Worm (Caenorhabditis elegans) whole organism, L4 larva: ENCODE data around the gene H12D21.5.
"Not testable (repeated sequence)": the region's sequence is repeated elsewhere in the genome, so short reads cannot be mapped to it uniquely, and the experiment has no call there.

Source experiments
- F44E2.7 ChIP-seq: fragments of 200-800 bp; sonication (Bioruptor generic); IDR thresholded peaks from 2 replicates; pipeline ENCODE4 v2.1.2; 2022; ENCODE audit warnings: missing genetic modification characterization, missing compliant biosample characterization
- T26A8.4 ChIP-seq: fragments of 200-800 bp; sonication (Bioruptor generic); IDR thresholded peaks from 2 replicates; pipeline ENCODE4 v1.3.6; 2022; ENCODE audit warnings: missing genetic modification characterization, missing compliant biosample characterization
- Y105C5A.15 ChIP-seq: fragments of 200-800 bp; sonication (Bioruptor generic); IDR thresholded peaks from 2 replicates; pipeline ENCODE4 v1.3.6; 2022; ENCODE audit warnings: missing genetic modification characterization, missing compliant biosample characterization
- Y48G9A.11 ChIP-seq: fragments of 200-800 bp; sonication (Bioruptor generic); IDR thresholded peaks from 2 replicates; pipeline ENCODE4 v1.3.6; 2022; ENCODE audit warnings: missing genetic modification reagents, missing genetic modification characterization, missing compliant biosample characterization
- Y75B8A.6 ChIP-seq: fragments of 200-800 bp; sonication (Bioruptor generic); IDR thresholded peaks from 2 replicates; pipeline ENCODE4 v1.3.6; 2022; ENCODE audit warnings: missing genetic modification reagents, missing genetic modification characterization, missing compliant biosample characterization
- ZK337.2 ChIP-seq: fragments of 200-800 bp; sonication (Bioruptor generic); IDR thresholded peaks from 2 replicates; pipeline ENCODE4 v1.3.6; 2022; ENCODE audit warnings: missing genetic modification reagents, missing genetic modification characterization, missing compliant biosample characterization
- aha-1 ChIP-seq: fragments of 150-350 bp; peaks from one replicate; lab custom pipeline; 2014; ENCODE audit warnings: missing biosample characterization, missing genetic modification characterization
- attf-4 ChIP-seq: sonication (generic microtip); optimal IDR thresholded peaks from 3 replicates; lab custom pipeline; 2017; ENCODE audit warnings: missing biosample characterization, missing genetic modification characterization
- ceh-32 ChIP-seq: sonication (generic microtip); optimal IDR thresholded peaks from 2 replicates; lab custom pipeline; 2016; ENCODE audit warnings: mild to moderate bottlenecking, missing genetic modification characterization, missing compliant biosample characterization; ENCODE audit not compliant: poor library complexity
- cey-2 ChIP-seq: sonication (generic microtip); optimal IDR thresholded peaks from 3 replicates; lab custom pipeline; 2017; ENCODE audit warnings: missing genetic modification characterization, mild to moderate bottlenecking, missing compliant biosample characterization, antibody characterized with exemption, borderline replicate concordance; ENCODE audit not compliant: insufficient read depth
- daf-16 ChIP-seq, 3 experiments: sonication (generic microtip); optimal IDR thresholded peaks; 2 replicates each; lab custom pipeline; 2016 to 2017; ENCODE audit warnings: missing genetic modification characterization in 3 of 3, missing genetic modification reagents in 3 of 3, mild to moderate bottlenecking in 2 of 3, missing compliant biosample characterization in 2 of 3, missing biosample characterization in 1 of 3, moderate library complexity in 1 of 3
- daf-8 ChIP-seq: fragments of 200-800 bp; sonication (Bioruptor generic); IDR thresholded peaks from 2 replicates; pipeline ENCODE4 v1.3.6; 2022; ENCODE audit warnings: missing genetic modification characterization, missing compliant biosample characterization
- dmd-8 ChIP-seq: fragments of 200-800 bp; sonication (Bioruptor generic); IDR thresholded peaks from 2 replicates; pipeline ENCODE4 v1.3.6; 2022; ENCODE audit warnings: missing genetic modification characterization, missing compliant biosample characterization
- dmd-9 ChIP-seq: fragments of 200-800 bp; sonication (Bioruptor generic); IDR thresholded peaks from 2 replicates; pipeline ENCODE4 v1.3.6; 2022; ENCODE audit warnings: missing genetic modification reagents, missing genetic modification characterization, missing compliant biosample characterization
- duxl-1 ChIP-seq: sonication (generic microtip); optimal IDR thresholded peaks from 2 replicates; lab custom pipeline; 2016; ENCODE audit warnings: mild to moderate bottlenecking, missing genetic modification characterization, moderate library complexity, missing compliant biosample characterization; ENCODE audit not compliant: poor library complexity
- dve-1 ChIP-seq: sonication (generic microtip); optimal IDR thresholded peaks from 2 replicates; lab custom pipeline; 2017; ENCODE audit warnings: antibody characterized with exemption, mild to moderate bottlenecking, missing genetic modification characterization, missing compliant biosample characterization; ENCODE audit not compliant: insufficient read depth
- egl-43 ChIP-seq: fragments of 200-800 bp; sonication (Bioruptor generic); IDR thresholded peaks from 2 replicates; pipeline ENCODE4 v1.3.6; 2022; ENCODE audit warnings: missing genetic modification reagents, missing genetic modification characterization, missing compliant biosample characterization
- gei-8 ChIP-seq: fragments of 200-800 bp; sonication (Bioruptor generic); optimal IDR thresholded peaks from 2 replicates; lab custom pipeline; 2018; ENCODE audit warnings: mild to moderate bottlenecking, missing genetic modification characterization, missing compliant biosample characterization
- hif-1 ChIP-seq, 2 experiments: sonication (generic microtip); optimal IDR thresholded peaks; 2 replicates each; lab custom pipeline; 2016 to 2017; ENCODE audit warnings: missing compliant biosample characterization in 2 of 2, missing genetic modification characterization in 2 of 2, missing genetic modification reagents in 2 of 2, missing genotype in 2 of 2, mild to moderate bottlenecking in 1 of 2
- jun-1 ChIP-seq: fragments of 150-350 bp; optimal IDR thresholded peaks from 2 replicates; lab custom pipeline; 2014; ENCODE audit warnings: missing biosample characterization, missing genetic modification reagents, missing genetic modification characterization
- lim-7 ChIP-seq: fragments of 200-800 bp; sonication (Bioruptor generic); IDR thresholded peaks from 2 replicates; pipeline ENCODE4 v1.3.6; 2022; ENCODE audit warnings: missing genetic modification characterization, missing compliant biosample characterization
- lin-13 ChIP-seq: fragments of 150-350 bp; optimal IDR thresholded peaks from 2 replicates; lab custom pipeline; 2014; ENCODE audit warnings: missing biosample characterization, missing genetic modification reagents, missing genetic modification characterization
- lin-38 ChIP-seq: fragments of 200-800 bp; sonication (Bioruptor generic); IDR thresholded peaks from 2 replicates; pipeline ENCODE4 v1.3.6; 2022; ENCODE audit warnings: missing genetic modification reagents, missing genetic modification characterization, missing compliant biosample characterization
- lin-39 ChIP-seq: fragments of 150-350 bp; optimal IDR thresholded peaks from 2 replicates; lab custom pipeline; 2014; ENCODE audit warnings: missing biosample characterization, missing genetic modification reagents, missing genetic modification characterization
- lsy-2 ChIP-seq, 2 experiments: fragments of 150-350 bp in 1 of 2; sonication (generic microtip) in 1 of 2; optimal IDR thresholded peaks; 2 replicates each; lab custom pipeline; 2014 to 2017; ENCODE audit warnings: missing biosample characterization in 2 of 2, missing genetic modification characterization in 2 of 2
- mdt-29 ChIP-seq: fragments of 200-800 bp; sonication (Bioruptor generic); IDR thresholded peaks from 2 replicates; pipeline ENCODE4 v1.3.6; 2022; ENCODE audit warnings: missing genetic modification reagents, missing genetic modification characterization, missing compliant biosample characterization
- mxl-2 ChIP-seq: fragments of 200-800 bp; sonication (Bioruptor generic); conservative IDR thresholded peaks from 2 replicates; pipeline ENCODE4 v1.3.6; 2022; ENCODE audit warnings: missing genetic modification reagents, missing genetic modification characterization, missing compliant biosample characterization
- nhr-102 ChIP-seq: sonication (generic microtip); optimal IDR thresholded peaks from 2 replicates; lab custom pipeline; 2016; ENCODE audit warnings: mild to moderate bottlenecking, missing genetic modification characterization, moderate library complexity, missing compliant biosample characterization
- nhr-237 ChIP-seq: sonication (generic microtip); optimal IDR thresholded peaks from 2 replicates; lab custom pipeline; 2017; ENCODE audit warnings: missing biosample characterization, missing genetic modification characterization
- nhr-25 ChIP-seq: sonication (generic microtip); optimal IDR thresholded peaks from 2 replicates; lab custom pipeline; 2017; ENCODE audit warnings: missing genetic modification characterization, mild to moderate bottlenecking, missing compliant biosample characterization, antibody characterized with exemption, moderate library complexity, borderline replicate concordance; ENCODE audit not compliant: insufficient read depth
- nhr-28 ChIP-seq: fragments of 150-350 bp; optimal IDR thresholded peaks from 2 replicates; lab custom pipeline; 2014; ENCODE audit warnings: missing biosample characterization, missing genetic modification characterization
- nhr-77 ChIP-seq: fragments of 150-350 bp; optimal IDR thresholded peaks from 2 replicates; lab custom pipeline; 2014; ENCODE audit warnings: missing biosample characterization, missing genetic modification characterization
- php-3 ChIP-seq: fragments of 200-800 bp; sonication (Bioruptor generic); IDR thresholded peaks from 2 replicates; pipeline ENCODE4 v1.3.6; 2022; ENCODE audit warnings: missing genetic modification reagents, missing genetic modification characterization, missing compliant biosample characterization
- pqm-1 ChIP-seq: sonication (generic microtip); optimal IDR thresholded peaks from 2 replicates; lab custom pipeline; 2017; ENCODE audit warnings: missing biosample characterization, missing genetic modification characterization
- rbr-2 ChIP-seq: sonication (generic microtip); optimal IDR thresholded peaks from 2 replicates; lab custom pipeline; 2016; ENCODE audit warnings: missing genotype, missing genetic modification characterization, missing compliant biosample characterization
- sdz-12 ChIP-seq: fragments of 200-800 bp; sonication (Bioruptor generic); optimal IDR thresholded peaks from 2 replicates; lab custom pipeline; 2018; ENCODE audit warnings: mild to moderate bottlenecking, missing genetic modification characterization, missing compliant biosample characterization
- skn-1 ChIP-seq: fragments of 150-350 bp; optimal IDR thresholded peaks from 2 replicates; lab custom pipeline; 2014; ENCODE audit warnings: missing biosample characterization, missing genetic modification characterization
- snpc-1.2 ChIP-seq: fragments of 200-800 bp; sonication (Bioruptor generic); IDR thresholded peaks from 2 replicates; pipeline ENCODE4 v1.3.6; 2022; ENCODE audit warnings: missing genetic modification reagents, missing genetic modification characterization, missing compliant biosample characterization
- spr-1 ChIP-seq: sonication (generic microtip); optimal IDR thresholded peaks from 2 replicates; lab custom pipeline; 2016; ENCODE audit warnings: mild to moderate bottlenecking, missing genetic modification characterization, missing compliant biosample characterization
- spr-3 ChIP-seq: fragments of 200-800 bp; sonication (Bioruptor generic); optimal IDR thresholded peaks from 2 replicates; lab custom pipeline; 2018; ENCODE audit warnings: mild to moderate bottlenecking, missing genetic modification characterization, missing compliant biosample characterization
- tra-1 ChIP-seq: fragments of 200-800 bp; sonication (Bioruptor generic); IDR thresholded peaks from 2 replicates; pipeline ENCODE4 v1.3.6; 2022; ENCODE audit warnings: missing genetic modification reagents, missing genetic modification characterization, missing compliant biosample characterization
- unc-62 ChIP-seq, 3 experiments: fragments of 150-350 bp in 1 of 3; sonication (generic microtip); optimal IDR thresholded peaks in 2 of 3; peaks in 1 of 3; 1 replicate in 1 of 3; 2 replicates in 2 of 3; lab custom pipeline; 2014 to 2017; ENCODE audit warnings: missing biosample characterization in 3 of 3, missing genetic modification characterization in 3 of 3, missing genetic modification reagents in 3 of 3, missing genotype in 1 of 3
- vab-7 ChIP-seq: fragments of 200-800 bp; sonication (Bioruptor generic); IDR thresholded peaks from 2 replicates; pipeline ENCODE4 v1.3.6; 2022; ENCODE audit warnings: missing genetic modification reagents, missing genetic modification characterization, missing compliant biosample characterization
- zag-1 ChIP-seq: fragments of 150-350 bp; optimal IDR thresholded peaks from 2 replicates; lab custom pipeline; 2014; ENCODE audit warnings: missing biosample characterization, missing genetic modification characterization
- zfp-2 ChIP-seq: sonication (generic microtip); optimal IDR thresholded peaks from 2 replicates; lab custom pipeline; 2016; ENCODE audit warnings: mild to moderate bottlenecking, missing genetic modification characterization, missing compliant biosample characterization

The H12D21.5 gene

ce11 chrV:14876257-14876656 is 17.5 kb upstream of the H12D21.5 start (continued):
- TF ChIP-seq nhr-102 (tag; lab: Kevin White, UChicago) (no peak), lsy-2 (tag; optimal IDR thresholded peaks at IDR 0.05; lab: Kevin White, UChicago) (no peak), F44E2.7 (GFP tag; lab: Robert Waterston, UW) (no peak), Y75B8A.6 (GFP tag; lab: Robert Waterston, UW) (no peak), aha-1 (tag; lab: Kevin White, UChicago) (peak; percentile 93), hif-1 (tag; optimal IDR thresholded peaks at IDR 0.05; lab: Kevin White, UChicago) (no peak), tra-1 (GFP tag; lab: Robert Waterston, UW) (no peak), T26A8.4 (GFP tag; lab: Robert Waterston, UW) (peak; percentile 44; the same call in 1 of the 2 replicates), lim-7 (GFP tag; lab: Robert Waterston, UW) (peak; percentile 71), skn-1 (no peak), dmd-9 (GFP tag; lab: Robert Waterston, UW) (no peak), rbr-2 (peak; percentile 35), spr-1 (no peak), jun-1 (tag; lab: Kevin White, UChicago) (no peak), Y105C5A.15 (GFP tag; lab: Robert Waterston, UW) (no peak), nhr-237 (tag; lab: Kevin White, UChicago) (no peak), zfp-2 (no peak), mxl-2 (GFP tag; lab: Robert Waterston, UW) (0 out of 2 replicates have a peak, but pooled peaks have one; percentile 14), php-3 (GFP tag; lab: Robert Waterston, UW) (peak; percentile 35; the same call in 1 of the 2 replicates), daf-16 (GFP tag; optimal IDR thresholded peaks at IDR 0.05; lab: Kevin White, UChicago) (peak in 1 of 2 experiments; percentile 42), daf-16 (tag; optimal IDR thresholded peaks at IDR 0.05; lab: Kevin White, UChicago) (no peak), lin-38 (GFP tag; lab: Robert Waterston, UW) (no peak), vab-7 (GFP tag; lab: Robert Waterston, UW) (peak; percentile 48; the same call in 1 of the 2 replicates), cey-2 (no peak), pqm-1 (no peak), dve-1 (tag; lab: Kevin White, UChicago) (no peak), Y48G9A.11 (0 out of 2 replicates have a peak, but pooled peaks have one; percentile 17), ceh-32 (no peak), zag-1 (tag; lab: Kevin White, UChicago) (no peak), lin-13 (GFP tag; lab: Kevin White, UChicago) (no peak), mdt-29 (GFP tag; lab: Robert Waterston, UW) (peak; percentile 53; the same call in 1 of the 2 replicates), sdz-12 (no peak), duxl-1 (tag; lab: Kevin White, UChicago) (peak; percentile 63), nhr-25 (no peak)
- TF ChIP-seq, all 104 proteins: peak for 27

- not testable (repeated sequence) for TF ChIP-seq skn-1; nhr-77 (tag; lab: Kevin White, UChicago); attf-4 (tag; lab: Kevin White, UChicago)
- TF ChIP-seq, all 104 proteins: peak for 0; not testable (repeated sequence) for 104
These were observed 17.1 kb upstream of the H12D21.5 start, which contains the start of gene ZC412.10 for ce11 chrV:14876724-14877123. Gene ZC412.10 (minus strand): TSS chrV:14876824.

ce11 chrV:14877242-14877819 is 16.5 kb upstream of the H12D21.5 start:
- TF ChIP-seq F44E2.7 (GFP tag; lab: Robert Waterston, UW) (no peak), aha-1 (tag; lab: Kevin White, UChicago) (no peak), spr-3 (GFP tag; lab: Kevin White, UChicago) (no peak), ZK337.2 (GFP tag; lab: Robert Waterston, UW) (no peak), nhr-28 (tag; lab: Kevin White, UChicago) (peak; percentile 8), daf-8 (GFP tag; lab: Robert Waterston, UW) (no peak), gei-8 (GFP tag; lab: Kevin White, UChicago) (no peak), lin-13 (GFP tag; lab: Kevin White, UChicago) (no peak), unc-62 (GFP tag; optimal IDR thresholded peaks at IDR 0.05 in 1 of 2; lab: Kevin White, UChicago) (peak in 1 of 2 experiments; percentile 62), unc-62 (tag; optimal IDR thresholded peaks at IDR 0.05; lab: Kevin White, UChicago) (no peak), rbr-2 (no peak), lin-39 (no peak), lin-38 (GFP tag; lab: Robert Waterston, UW) (no peak), mdt-29 (GFP tag; lab: Robert Waterston, UW) (no peak), snpc-1.2 (GFP tag; lab: Robert Waterston, UW) (no peak), lim-7 (GFP tag; lab: Robert Waterston, UW) (no peak), zag-1 (tag; lab: Kevin White, UChicago) (no peak), dmd-8 (no peak), egl-43 (GFP tag; lab: Robert Waterston, UW) (no peak), zfp-2 (no peak)
